Worm (Caenorhabditis elegans): ENCODE data around the gene ceh-19.

DNA sequence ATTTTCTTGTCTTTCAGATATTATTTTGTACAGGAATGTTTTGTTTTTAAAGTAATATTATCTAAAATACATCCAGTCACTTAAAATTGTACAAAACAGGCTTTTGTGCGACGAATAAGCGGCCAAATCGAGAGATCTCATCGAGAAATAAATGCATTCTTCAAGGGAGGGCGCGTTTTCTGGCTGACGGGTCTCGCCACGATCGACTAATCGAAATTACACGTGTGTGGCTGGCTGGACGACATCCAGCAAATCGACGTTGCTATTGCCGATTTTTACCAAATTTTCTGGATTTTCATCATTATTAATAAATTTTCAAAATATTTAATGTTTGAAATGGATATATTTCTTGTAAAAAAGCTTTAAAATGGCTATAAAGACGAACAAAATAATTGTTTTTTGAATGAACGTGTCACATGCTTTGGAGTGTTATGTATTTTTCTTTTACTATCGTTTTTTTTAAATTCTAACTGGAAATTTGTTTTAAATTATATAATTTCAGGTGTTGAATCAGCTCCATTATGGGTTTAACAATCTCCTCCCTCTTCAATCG lies 26.4 kb upstream of the ceh-19 start, which contains the start of gene arf-5:
- TF ChIP-seq F10E7.11 (tag; optimal IDR thresholded peaks at IDR 0.05) (no peak), F37B4.10 (GFP tag; IDR thresholded peaks at IDR 0.05) (no peak), madf-3 (GFP tag; IDR thresholded peaks at IDR 0.05) (no peak), F39B2.1 (GFP tag; IDR thresholded peaks at IDR 0.05) (no peak)

Data from whole organism, young adult.